Fruit fly (Drosophila melanogaster) whole organism, prepupa: ENCODE data around the gene CG34130.

Source experiments
- Blimp-1 ChIP-seq: fragments of 200-800 bp; sonication (Bioruptor generic); optimal IDR thresholded peaks from 3 replicates; lab custom pipeline; 2017; ENCODE audit warnings: missing biosample characterization, missing genetic modification characterization, mild to moderate bottlenecking, moderate library complexity, missing genetic modification reagents
- CG10631 ChIP-seq: fragments of 200-800 bp; sonication (Bioruptor generic); optimal IDR thresholded peaks from 2 replicates; lab custom pipeline; 2016; ENCODE audit warnings: missing biosample characterization, missing genetic modification characterization
- CG11902 ChIP-seq: fragments of 200-800 bp; sonication (Bioruptor generic); optimal IDR thresholded peaks from 3 replicates; lab custom pipeline; 2016; ENCODE audit warnings: missing biosample characterization, missing genetic modification characterization
- CG15336 ChIP-seq: fragments of 200-800 bp; sonication (Bioruptor generic); IDR thresholded peaks from 2 replicates; pipeline ENCODE4 v1.3.6; 2022; ENCODE audit warnings: missing biosample characterization, missing genetic modification characterization
- CG1621 ChIP-seq: fragments of 200-800 bp; sonication (Bioruptor generic); optimal IDR thresholded peaks from 3 replicates; lab custom pipeline; 2018; ENCODE audit warnings: missing biosample characterization, mild to moderate bottlenecking, missing genetic modification characterization
- CG16779 ChIP-seq: fragments of 200-800 bp; sonication (Bioruptor generic); optimal IDR thresholded peaks from 3 replicates; lab custom pipeline; 2017; ENCODE audit warnings: missing biosample characterization, mild to moderate bottlenecking, missing genetic modification characterization
- CG31627 ChIP-seq: fragments of 200-800 bp; sonication (Bioruptor generic); optimal IDR thresholded peaks from 3 replicates; lab custom pipeline; 2016; ENCODE audit warnings: missing biosample characterization, missing genetic modification characterization
- CG32006 ChIP-seq: fragments of 200-800 bp; sonication (Bioruptor generic); optimal IDR thresholded peaks from 3 replicates; lab custom pipeline; 2017; ENCODE audit warnings: missing biosample characterization, mild to moderate bottlenecking, missing genetic modification characterization
- CG34406 ChIP-seq: fragments of 200-800 bp; sonication (Bioruptor generic); optimal IDR thresholded peaks from 3 replicates; lab custom pipeline; 2016; ENCODE audit warnings: missing biosample characterization, missing genetic modification characterization
- CG3919 ChIP-seq: fragments of 200-800 bp; sonication (Bioruptor generic); optimal IDR thresholded peaks from 3 replicates; lab custom pipeline; 2016; ENCODE audit warnings: missing biosample characterization, missing genetic modification characterization
- CG4318 ChIP-seq: fragments of 200-800 bp; sonication (Bioruptor generic); optimal IDR thresholded peaks from 3 replicates; lab custom pipeline; 2017; ENCODE audit warnings: missing biosample characterization, mild to moderate bottlenecking, missing genetic modification characterization
- CG6163 ChIP-seq: fragments of 200-800 bp; sonication (Bioruptor generic); IDR thresholded peaks from 3 replicates; pipeline ENCODE4 v1.3.6; 2022; ENCODE audit warnings: missing biosample characterization, missing genetic modification characterization
- CG6276 ChIP-seq: fragments of 200-800 bp; sonication (Bioruptor generic); optimal IDR thresholded peaks from 2 replicates; lab custom pipeline; 2017; ENCODE audit warnings: missing biosample characterization, mild to moderate bottlenecking, missing genetic modification characterization
- CG6792 ChIP-seq: fragments of 200-800 bp; sonication (Bioruptor generic); optimal IDR thresholded peaks from 3 replicates; lab custom pipeline; 2016; ENCODE audit warnings: missing biosample characterization, missing genetic modification characterization
- CG6808 ChIP-seq: fragments of 200-800 bp; sonication (Bioruptor generic); optimal IDR thresholded peaks from 3 replicates; lab custom pipeline; 2017; ENCODE audit warnings: missing biosample characterization, missing genetic modification characterization, mild to moderate bottlenecking, moderate library complexity, missing genetic modification reagents
- CG6854 ChIP-seq: fragments of 200-800 bp; sonication (Bioruptor generic); optimal IDR thresholded peaks from 2 replicates; lab custom pipeline; 2017; ENCODE audit warnings: missing biosample characterization, mild to moderate bottlenecking, missing genetic modification characterization
- CG7368 ChIP-seq: fragments of 200-800 bp; sonication (Bioruptor generic); optimal IDR thresholded peaks from 3 replicates; lab custom pipeline; 2016; ENCODE audit warnings: missing biosample characterization, missing genetic modification characterization
- CG8319 ChIP-seq: fragments of 200-800 bp; sonication (Bioruptor generic); optimal IDR thresholded peaks from 3 replicates; lab custom pipeline; 2016; ENCODE audit warnings: missing biosample characterization, missing genetic modification characterization
- CG8632 ChIP-seq: fragments of 200-800 bp; sonication (Bioruptor generic); optimal IDR thresholded peaks from 3 replicates; lab custom pipeline; 2016; ENCODE audit warnings: missing biosample characterization, missing genetic modification characterization
- CG9139 ChIP-seq: fragments of 200-800 bp; sonication (Bioruptor generic); optimal IDR thresholded peaks from 3 replicates; lab custom pipeline; 2017; ENCODE audit warnings: missing biosample characterization, mild to moderate bottlenecking, missing genetic modification characterization
- Eip75B ChIP-seq: fragments of 200-800 bp; sonication (Bioruptor generic); optimal IDR thresholded peaks from 3 replicates; lab custom pipeline; 2016; ENCODE audit warnings: missing biosample characterization, missing genetic modification characterization
- Eip78C ChIP-seq: fragments of 200-800 bp; sonication (Bioruptor generic); peaks from one replicate; lab custom pipeline; 2016; ENCODE audit warnings: missing biosample characterization, missing genetic modification characterization
- Ets21C ChIP-seq: fragments of 200-800 bp; sonication (Bioruptor generic); optimal IDR thresholded peaks from 3 replicates; lab custom pipeline; 2016; ENCODE audit warnings: missing biosample characterization, missing genetic modification characterization
- Ets96B ChIP-seq: fragments of 200-800 bp; optimal IDR thresholded peaks from 2 replicates; lab custom pipeline; 2019; ENCODE audit warnings: missing biosample characterization, mild to moderate bottlenecking, missing genetic modification characterization, moderate library complexity
- Gug ChIP-seq: fragments of 200-800 bp; sonication (Bioruptor generic); IDR thresholded peaks from 2 replicates; pipeline ENCODE4 v1.3.6; 2022; ENCODE audit warnings: missing biosample characterization, missing genetic modification characterization
- Hr38 ChIP-seq: sonication (Bioruptor generic); optimal IDR thresholded peaks from 2 replicates; lab custom pipeline; 2016; ENCODE audit warnings: missing biosample characterization, missing genetic modification characterization
- Hr4 ChIP-seq: fragments of 200-800 bp; sonication (Bioruptor generic); optimal IDR thresholded peaks from 3 replicates; lab custom pipeline; 2016; ENCODE audit warnings: missing biosample characterization, missing genetic modification characterization
- Lpt ChIP-seq: fragments of 200-800 bp; sonication (Bioruptor generic); optimal IDR thresholded peaks from 3 replicates; lab custom pipeline; 2016; ENCODE audit warnings: missing biosample characterization, missing genetic modification characterization
- OdsH ChIP-seq: fragments of 200-800 bp; sonication (Bioruptor generic); optimal IDR thresholded peaks from 3 replicates; lab custom pipeline; 2016; ENCODE audit warnings: missing biosample characterization, missing genetic modification characterization
- Smox ChIP-seq: fragments of 200-800 bp; sonication (Bioruptor generic); optimal IDR thresholded peaks from 3 replicates; lab custom pipeline; 2016; ENCODE audit warnings: missing biosample characterization, missing genetic modification characterization
- Sox14 ChIP-seq: fragments of 200-800 bp; sonication (Bioruptor generic); optimal IDR thresholded peaks from 3 replicates; lab custom pipeline; 2016; ENCODE audit warnings: missing biosample characterization, missing genetic modification characterization
- Sox15 ChIP-seq: fragments of 200-800 bp; sonication (Bioruptor generic); optimal IDR thresholded peaks from 3 replicates; lab custom pipeline; 2016; ENCODE audit warnings: missing biosample characterization, missing genetic modification characterization
- achi ChIP-seq: fragments of 200-800 bp; sonication (Bioruptor generic); optimal IDR thresholded peaks from 3 replicates; lab custom pipeline; 2016; ENCODE audit warnings: missing biosample characterization, missing genetic modification characterization
- cyc ChIP-seq: fragments of 200-800 bp; sonication (Bioruptor generic); optimal IDR thresholded peaks from 3 replicates; lab custom pipeline; 2016; ENCODE audit warnings: missing biosample characterization, missing genetic modification characterization
- dsx ChIP-seq: fragments of 200-800 bp; optimal IDR thresholded peaks from 3 replicates; lab custom pipeline; 2019; ENCODE audit warnings: missing biosample characterization, mild to moderate bottlenecking, missing genetic modification characterization, moderate library complexity; ENCODE audit not compliant: poor library complexity, severe bottlenecking
- eg ChIP-seq: fragments of 200-800 bp; sonication (Bioruptor generic); IDR thresholded peaks from 3 replicates; pipeline ENCODE4 v1.3.6; 2022; ENCODE audit warnings: missing biosample characterization, missing genetic modification characterization
- fd59A ChIP-seq: fragments of 200-800 bp; sonication (Bioruptor generic); optimal IDR thresholded peaks from 2 replicates; lab custom pipeline; 2017; ENCODE audit warnings: missing biosample characterization, mild to moderate bottlenecking, missing genetic modification characterization, missing genetic modification reagents
- fd85E ChIP-seq: fragments of 200-800 bp; sonication (Bioruptor generic); optimal IDR thresholded peaks from 3 replicates; lab custom pipeline; 2016; ENCODE audit warnings: missing biosample characterization, missing genetic modification characterization
- fkh ChIP-seq: fragments of 200-800 bp; sonication (Bioruptor generic); optimal IDR thresholded peaks from 3 replicates; lab custom pipeline; 2017; ENCODE audit warnings: missing biosample characterization, mild to moderate bottlenecking, missing genetic modification characterization, moderate library complexity
- lz ChIP-seq: fragments of 200-800 bp; sonication (Bioruptor generic); optimal IDR thresholded peaks from 3 replicates; lab custom pipeline; 2016; ENCODE audit warnings: missing biosample characterization, missing genetic modification characterization
- net ChIP-seq: fragments of 200-800 bp; sonication (Bioruptor generic); optimal IDR thresholded peaks from 3 replicates; lab custom pipeline; 2016; ENCODE audit warnings: missing biosample characterization, missing genetic modification characterization
- salr ChIP-seq, 2 experiments: fragments of 200-800 bp; sonication (Bioruptor generic); optimal IDR thresholded peaks; 3 replicates each; lab custom pipeline; 2016 to 2018; ENCODE audit warnings: missing biosample characterization in 2 of 2, missing genetic modification characterization in 2 of 2, mild to moderate bottlenecking in 1 of 2
- ss ChIP-seq, 2 experiments: fragments of 200-800 bp; sonication (Bioruptor generic); optimal IDR thresholded peaks; 2 replicates in 1 of 2; 3 replicates in 1 of 2; lab custom pipeline; 2017 to 2018; ENCODE audit warnings: mild to moderate bottlenecking in 2 of 2, missing biosample characterization in 2 of 2, missing genetic modification characterization in 2 of 2, moderate library complexity in 1 of 2
- svp ChIP-seq: fragments of 200-800 bp; sonication (Bioruptor generic); peaks from one replicate; lab custom pipeline; 2016; ENCODE audit warnings: missing biosample characterization, missing genetic modification characterization
- topi ChIP-seq: fragments of 200-800 bp; sonication (Bioruptor generic); optimal IDR thresholded peaks from 3 replicates; lab custom pipeline; 2016; ENCODE audit warnings: missing biosample characterization, missing genetic modification characterization
- vri ChIP-seq: fragments of 200-800 bp; sonication (Bioruptor generic); optimal IDR thresholded peaks from 3 replicates; lab custom pipeline; 2016; ENCODE audit warnings: missing biosample characterization, mild to moderate bottlenecking, missing genetic modification characterization

CG34130 gene

dm6 chr3R:26212935-26213334 is 23.2 kb upstream of the CG34130 start:
- no peak for TF ChIP-seq CG10631 (GFP tag; lab: Kevin White, UChicago)
- TF ChIP-seq Smox, result no peak
- TF ChIP-seq fd85E (GFP tag; lab: Kevin White, UChicago), result no peak
- TF ChIP-seq CG16779 (tag; lab: Kevin White, UChicago), result no peak
- TF ChIP-seq topi (GFP tag; lab: Kevin White, UChicago), result no peak
- no peak for TF ChIP-seq Gug (GFP tag; lab: Robert Waterston, UW)
- TF ChIP-seq CG4318, result no peak
- no peak for TF ChIP-seq CG31627 (GFP tag; lab: Kevin White, UChicago)

dm6 chr3R:26194933-26195452 is 5.2 kb upstream of the CG34130 start:
- TF ChIP-seq CG31627 (GFP tag; lab: Kevin White, UChicago) (no peak), dsx (GFP tag; lab: Kevin White, UChicago) (no peak), Ets21C (no peak), salr (GFP tag; optimal IDR thresholded peaks at IDR 0.05; lab: Kevin White, UChicago) (no peak), CG6854 (GFP tag; lab: Kevin White, UChicago) (no peak), Sox14 (no peak), CG8632 (GFP tag; lab: Kevin White, UChicago) (no peak), Eip78C (GFP tag; lab: Kevin White, UChicago) (no peak), CG7368 (no peak), CG6276 (GFP tag; lab: Kevin White, UChicago) (no peak), CG6163 (GFP tag; lab: Robert Waterston, UW) (no peak), Lpt (GFP tag; lab: Kevin White, UChicago) (no peak)

- peak; percentile 75 for TF ChIP-seq CG31627 (GFP tag; lab: Kevin White, UChicago)
- TF ChIP-seq CG6276 (GFP tag; lab: Kevin White, UChicago), result no peak
- no peak for TF ChIP-seq CG16779 (tag; lab: Kevin White, UChicago)
- 0 out of 3 replicates have a peak, but pooled peaks have one; percentile 13 for TF ChIP-seq eg (GFP tag; lab: Robert Waterston, UW)
- TF ChIP-seq CG9139 (GFP tag; lab: Kevin White, UChicago), result no peak
- TF ChIP-seq dsx (GFP tag; lab: Kevin White, UChicago), result no peak
- no peak for TF ChIP-seq Sox15 (GFP tag; lab: Kevin White, UChicago)
- TF ChIP-seq cyc (GFP tag; lab: Kevin White, UChicago), result peak; percentile 76
- peak; percentile 42 for TF ChIP-seq OdsH (GFP tag; lab: Kevin White, UChicago)
- peak; percentile 65 for TF ChIP-seq Ets21C
- peak; percentile 47 for TF ChIP-seq CG6792 (GFP tag; lab: Kevin White, UChicago)
- TF ChIP-seq CG8319 (GFP tag; lab: Kevin White, UChicago), result peak; percentile 22
- TF ChIP-seq Ets96B, result no peak
- TF ChIP-seq Lpt (GFP tag; lab: Kevin White, UChicago), result no peak
- peak; percentile 23 for TF ChIP-seq vri
- peak; percentile 42 for TF ChIP-seq Blimp-1 (GFP tag; lab: Kevin White, UChicago)
- TF ChIP-seq Hr38 (GFP tag; lab: Kevin White, UChicago), result no peak
- TF ChIP-seq fd85E (GFP tag; lab: Kevin White, UChicago), result no peak
- no peak for TF ChIP-seq Hr4
- peak; percentile 24 for TF ChIP-seq achi (GFP tag; lab: Kevin White, UChicago)
- no peak for TF ChIP-seq net (GFP tag; lab: Kevin White, UChicago)
- peak; percentile 41 for TF ChIP-seq CG11902 (GFP tag; lab: Kevin White, UChicago)
- TF ChIP-seq ss (GFP tag; optimal IDR thresholded peaks at IDR 0.05; lab: Kevin White, UChicago), result no peak
- peak; percentile 51 for TF ChIP-seq CG34406
- TF ChIP-seq CG32006 (GFP tag; lab: Kevin White, UChicago), result no peak
- TF ChIP-seq fd59A (GFP tag; lab: Kevin White, UChicago), result no peak
- peak; percentile 3 for TF ChIP-seq CG10631 (GFP tag; lab: Kevin White, UChicago)
- TF ChIP-seq svp, result peak; percentile 90
- peak; percentile 37 for TF ChIP-seq CG8632 (GFP tag; lab: Kevin White, UChicago)
- no peak for TF ChIP-seq CG15336 (GFP tag; lab: Robert Waterston, UW)
- TF ChIP-seq fkh (GFP tag; lab: Kevin White, UChicago), result no peak
- peak; percentile 72 for TF ChIP-seq Smox
- TF ChIP-seq lz (GFP tag; lab: Kevin White, UChicago), result peak; percentile 76
- TF ChIP-seq CG6808 (GFP tag; lab: Kevin White, UChicago), result no peak
- no peak for TF ChIP-seq Eip75B
- TF ChIP-seq CG1621 (tag; lab: Kevin White, UChicago), result no peak
- TF ChIP-seq CG3919, result peak; percentile 44
- TF ChIP-seq topi (GFP tag; lab: Kevin White, UChicago), result peak; percentile 78
- TF ChIP-seq Eip78C (GFP tag; lab: Kevin White, UChicago), result peak; percentile 81
Observed at dm6 chr3R:26192270-26192669, 2.5 kb upstream of the CG34130 start.
